Fruit fly (Drosophila melanogaster) whole organism, embryonic: ENCODE measurements around the gene AP-1mu.
A peak's percentile ranks its signal among the peaks of the same experiment; 100 is the strongest.

Experiments used
- Ada2b ChIP-seq: fragments of 200-800 bp; sonication (Bioruptor generic); IDR thresholded peaks from 2 replicates; pipeline ENCODE4 v1.3.6; 2022; ENCODE audit warnings: missing biosample characterization, missing genetic modification characterization
- Blimp-1 ChIP-seq: fragments of 200-800 bp; sonication (Bioruptor generic); optimal IDR thresholded peaks from 3 replicates; lab custom pipeline; 2018; ENCODE audit warnings: missing biosample characterization, missing genetic modification characterization, mild to moderate bottlenecking, moderate library complexity, missing genetic modification reagents
- BtbVII ChIP-seq: fragments of 200-800 bp; sonication (Bioruptor generic); optimal IDR thresholded peaks from 3 replicates; lab custom pipeline; 2017; ENCODE audit warnings: missing biosample characterization, mild to moderate bottlenecking, missing genetic modification characterization
- CG10979 ChIP-seq: fragments of 200-800 bp; sonication (Bioruptor generic); optimal IDR thresholded peaks from 2 replicates; lab custom pipeline; 2018; ENCODE audit warnings: missing biosample characterization, mild to moderate bottlenecking, missing genetic modification characterization, moderate library complexity
- CG11456 ChIP-seq: fragments of 200-800 bp; sonication (Bioruptor generic); IDR thresholded peaks from 3 replicates; pipeline ENCODE4 v1.3.6; 2022; ENCODE audit warnings: missing biosample characterization, missing genetic modification characterization
- CG14050 ChIP-seq: fragments of 200-800 bp; sonication (Bioruptor generic); IDR thresholded peaks from 3 replicates; pipeline ENCODE4 v1.3.6; 2022; ENCODE audit warnings: missing biosample characterization, missing genetic modification characterization
- CG14441 ChIP-seq: fragments of 200-800 bp; sonication (Bioruptor generic); IDR thresholded peaks from 2 replicates; pipeline ENCODE4 v1.3.6; 2022; ENCODE audit warnings: missing biosample characterization, missing genetic modification characterization
- CG15479 ChIP-seq: fragments of 200-800 bp; sonication (Bioruptor generic); optimal IDR thresholded peaks from 3 replicates; lab custom pipeline; 2019; ENCODE audit warnings: missing biosample characterization, mild to moderate bottlenecking, missing genetic modification characterization, moderate library complexity
- CG1603 ChIP-seq: fragments of 200-800 bp; sonication (Bioruptor generic); optimal IDR thresholded peaks from 2 replicates; lab custom pipeline; 2019; ENCODE audit warnings: missing biosample characterization, mild to moderate bottlenecking, missing genetic modification characterization, moderate library complexity
- CG17359 ChIP-seq: fragments of 200-800 bp; sonication (Bioruptor generic); optimal IDR thresholded peaks from 3 replicates; lab custom pipeline; 2018; ENCODE audit warnings: missing biosample characterization, mild to moderate bottlenecking, missing genetic modification characterization, moderate library complexity
- CG18599 ChIP-seq: fragments of 200-800 bp; sonication (Bioruptor generic); optimal IDR thresholded peaks from 3 replicates; lab custom pipeline; 2017; ENCODE audit warnings: missing biosample characterization, missing genetic modification characterization, mild to moderate bottlenecking, moderate library complexity, missing genetic modification reagents
- CG2120 ChIP-seq: fragments of 200-800 bp; sonication (Bioruptor generic); optimal IDR thresholded peaks from 3 replicates; lab custom pipeline; 2016; ENCODE audit warnings: missing biosample characterization, missing genetic modification characterization
- CG2678 ChIP-seq: fragments of 200-800 bp; sonication (Bioruptor generic); optimal IDR thresholded peaks from 3 replicates; lab custom pipeline; 2019; ENCODE audit warnings: missing biosample characterization, mild to moderate bottlenecking, missing genetic modification characterization, moderate library complexity
- CG31441 ChIP-seq: fragments of 200-800 bp; sonication (Bioruptor generic); IDR thresholded peaks from 2 replicates; pipeline ENCODE4 v1.3.6; 2022; ENCODE audit warnings: missing biosample characterization, missing genetic modification characterization
- CG34224 ChIP-seq: fragments of 200-800 bp; sonication (Bioruptor generic); IDR thresholded peaks from 3 replicates; pipeline ENCODE4 v1.3.6; 2022; ENCODE audit warnings: missing biosample characterization, missing genetic modification characterization; ENCODE audit not compliant: partially characterized antibody
- CG34422 ChIP-seq: fragments of 200-800 bp; sonication (Bioruptor generic); IDR thresholded peaks from 3 replicates; pipeline ENCODE4 v1.3.6; 2022; ENCODE audit warnings: missing biosample characterization, missing genetic modification characterization
- CG6175 ChIP-seq: fragments of 200-800 bp; sonication (Bioruptor generic); IDR thresholded peaks from 3 replicates; pipeline ENCODE4 v1.3.6; 2022; ENCODE audit warnings: missing biosample characterization, missing genetic modification characterization
- CG6689 ChIP-seq: fragments of 200-800 bp; sonication (Bioruptor generic); IDR thresholded peaks from 2 replicates; pipeline ENCODE4 v1.3.6; 2022; ENCODE audit warnings: missing biosample characterization, missing genetic modification characterization
- CG8765 ChIP-seq: fragments of 200-800 bp; sonication (Bioruptor generic); IDR thresholded peaks from 2 replicates; pipeline ENCODE4 v1.3.6; 2022; ENCODE audit warnings: missing biosample characterization, missing genetic modification characterization
- CG9727 ChIP-seq: fragments of 200-800 bp; sonication (Bioruptor generic); optimal IDR thresholded peaks from 3 replicates; lab custom pipeline; 2017; ENCODE audit warnings: missing biosample characterization, mild to moderate bottlenecking, missing genetic modification characterization
- Dbx ChIP-seq: fragments of 200-800 bp; sonication (Bioruptor generic); IDR thresholded peaks from 3 replicates; pipeline ENCODE4 v1.3.6; 2022; ENCODE audit warnings: missing biosample characterization, missing genetic modification characterization
- Dfd ChIP-seq, 2 experiments: fragments of >200 bp; optimal IDR thresholded peaks; 2 replicates each; lab custom pipeline; 2017; ENCODE audit warnings: missing biosample characterization in 2 of 2, missing genetic modification characterization in 2 of 2
- Dref ChIP-seq: fragments of 200-800 bp; sonication (Bioruptor generic); IDR thresholded peaks from 2 replicates; pipeline ENCODE4 v1.3.6; 2022; ENCODE audit warnings: missing biosample characterization, missing genetic modification characterization
- H15 ChIP-seq: fragments of 200-800 bp; sonication (Bioruptor generic); IDR thresholded peaks from 3 replicates; pipeline ENCODE4 v1.3.6; 2022; ENCODE audit warnings: missing biosample characterization, missing genetic modification characterization
- Mrtf ChIP-seq: fragments of 200-800 bp; sonication (Bioruptor generic); IDR thresholded peaks from 3 replicates; pipeline ENCODE4 v1.3.6; 2022; ENCODE audit warnings: missing biosample characterization, missing genetic modification characterization
- Sry-δ ChIP-seq: fragments of 200-800 bp; sonication (Bioruptor generic); optimal IDR thresholded peaks from 2 replicates; lab custom pipeline; 2016; ENCODE audit warnings: missing biosample characterization, missing genetic modification characterization
- ab ChIP-seq: fragments of 200-800 bp; sonication (Bioruptor generic); optimal IDR thresholded peaks from 2 replicates; lab custom pipeline; 2016; ENCODE audit warnings: missing biosample characterization, missing genetic modification characterization
- bowl ChIP-seq: fragments of 200-800 bp; sonication (Bioruptor generic); IDR thresholded peaks from 2 replicates; pipeline ENCODE4 v1.3.6; 2022; ENCODE audit warnings: missing biosample characterization, missing genetic modification characterization
- cas ChIP-seq: fragments of 200-800 bp; sonication (Bioruptor generic); IDR thresholded peaks from 2 replicates; pipeline ENCODE4 v1.3.6; 2022; ENCODE audit warnings: missing biosample characterization, missing genetic modification characterization
- da ChIP-seq: fragments of 200-800 bp; sonication (Bioruptor generic); optimal IDR thresholded peaks from 2 replicates; lab custom pipeline; 2016; ENCODE audit warnings: missing biosample characterization, missing genetic modification characterization
- eve ChIP-seq, 2 experiments: fragments of >200 bp; optimal IDR thresholded peaks; 2 replicates each; lab custom pipeline; 2017; ENCODE audit warnings: missing biosample characterization in 2 of 2, missing genetic modification characterization in 2 of 2
- gem ChIP-seq: fragments of 200-800 bp; sonication (Bioruptor generic); optimal IDR thresholded peaks from 2 replicates; lab custom pipeline; 2019; ENCODE audit warnings: missing biosample characterization, mild to moderate bottlenecking, missing genetic modification characterization, moderate library complexity
- gsb ChIP-seq: fragments of 200-800 bp; sonication (Bioruptor generic); IDR thresholded peaks from 2 replicates; pipeline ENCODE4 v1.3.6; 2022; ENCODE audit warnings: missing biosample characterization, missing genetic modification characterization
- hbn ChIP-seq: fragments of 200-800 bp; sonication (Bioruptor generic); IDR thresholded peaks from 2 replicates; pipeline ENCODE4 v1.3.6; 2022; ENCODE audit warnings: missing biosample characterization, missing genetic modification characterization; ENCODE audit not compliant: partially characterized antibody
- her ChIP-seq: fragments of 200-800 bp; sonication (Bioruptor generic); optimal IDR thresholded peaks from 2 replicates; lab custom pipeline; 2016; ENCODE audit warnings: missing biosample characterization, missing genetic modification characterization
- jumu ChIP-seq: fragments of 200-800 bp; sonication (Bioruptor generic); optimal IDR thresholded peaks from 3 replicates; lab custom pipeline; 2016; ENCODE audit warnings: missing biosample characterization, missing genetic modification characterization
- kah ChIP-seq: fragments of 200-800 bp; sonication (Bioruptor generic); optimal IDR thresholded peaks from 2 replicates; lab custom pipeline; 2018; ENCODE audit warnings: missing biosample characterization, mild to moderate bottlenecking, missing genetic modification characterization
- knrl ChIP-seq: fragments of 200-800 bp; sonication (Bioruptor generic); IDR thresholded peaks from 3 replicates; pipeline ENCODE4 v1.3.6; 2022; ENCODE audit warnings: missing biosample characterization, missing genetic modification characterization; ENCODE audit not compliant: partially characterized antibody
- lmd ChIP-seq: fragments of 200-800 bp; sonication (Bioruptor generic); IDR thresholded peaks from 2 replicates; pipeline ENCODE4 v1.3.6; 2022; ENCODE audit warnings: missing biosample characterization, missing genetic modification characterization
- mam ChIP-seq: fragments of 200-800 bp; sonication (Bioruptor generic); optimal IDR thresholded peaks from 3 replicates; lab custom pipeline; 2016; ENCODE audit warnings: missing biosample characterization, missing genetic modification characterization
- org-1 ChIP-seq: fragments of 200-800 bp; sonication (Bioruptor generic); optimal IDR thresholded peaks from 2 replicates; lab custom pipeline; 2017; ENCODE audit warnings: missing biosample characterization, missing genetic modification characterization
- pita ChIP-seq: fragments of 200-800 bp; sonication (Bioruptor generic); optimal IDR thresholded peaks from 2 replicates; lab custom pipeline; 2017; ENCODE audit warnings: missing biosample characterization, mild to moderate bottlenecking, missing genetic modification characterization
- pum ChIP-seq: fragments of 200-800 bp; sonication (Bioruptor generic); optimal IDR thresholded peaks from 2 replicates; lab custom pipeline; 2016; ENCODE audit warnings: missing biosample characterization, missing genetic modification characterization
- rib ChIP-seq: fragments of 200-800 bp; sonication (Bioruptor generic); IDR thresholded peaks from 2 replicates; pipeline ENCODE4 v1.3.6; 2022; ENCODE audit warnings: missing biosample characterization, missing genetic modification characterization
- scrt ChIP-seq: fragments of 200-800 bp; sonication (Bioruptor generic); optimal IDR thresholded peaks from 2 replicates; lab custom pipeline; 2018; ENCODE audit warnings: missing biosample characterization, mild to moderate bottlenecking, missing genetic modification characterization, moderate library complexity
- shn ChIP-seq: fragments of 200-800 bp; sonication (Bioruptor generic); optimal IDR thresholded peaks from 3 replicates; lab custom pipeline; 2016; ENCODE audit warnings: missing biosample characterization, missing genetic modification characterization
- unc-4 ChIP-seq: fragments of 200-800 bp; sonication (Bioruptor generic); IDR thresholded peaks from 2 replicates; pipeline ENCODE4 v1.3.6; 2022; ENCODE audit warnings: missing biosample characterization, missing genetic modification characterization; ENCODE audit not compliant: partially characterized antibody
- unpg ChIP-seq: fragments of 200-800 bp; sonication (Bioruptor generic); optimal IDR thresholded peaks from 3 replicates; lab custom pipeline; 2018; ENCODE audit warnings: missing biosample characterization, mild to moderate bottlenecking, missing genetic modification characterization, moderate library complexity
- vnd ChIP-seq: fragments of 200-800 bp; sonication (Bioruptor generic); IDR thresholded peaks from 3 replicates; pipeline ENCODE4 v1.3.6; 2022; ENCODE audit warnings: missing biosample characterization, missing genetic modification characterization; ENCODE audit not compliant: partially characterized antibody
- yki ChIP-seq: fragments of >200 bp; optimal IDR thresholded peaks from 3 replicates; lab custom pipeline; 2018

The AP-1mu gene

DNA sequence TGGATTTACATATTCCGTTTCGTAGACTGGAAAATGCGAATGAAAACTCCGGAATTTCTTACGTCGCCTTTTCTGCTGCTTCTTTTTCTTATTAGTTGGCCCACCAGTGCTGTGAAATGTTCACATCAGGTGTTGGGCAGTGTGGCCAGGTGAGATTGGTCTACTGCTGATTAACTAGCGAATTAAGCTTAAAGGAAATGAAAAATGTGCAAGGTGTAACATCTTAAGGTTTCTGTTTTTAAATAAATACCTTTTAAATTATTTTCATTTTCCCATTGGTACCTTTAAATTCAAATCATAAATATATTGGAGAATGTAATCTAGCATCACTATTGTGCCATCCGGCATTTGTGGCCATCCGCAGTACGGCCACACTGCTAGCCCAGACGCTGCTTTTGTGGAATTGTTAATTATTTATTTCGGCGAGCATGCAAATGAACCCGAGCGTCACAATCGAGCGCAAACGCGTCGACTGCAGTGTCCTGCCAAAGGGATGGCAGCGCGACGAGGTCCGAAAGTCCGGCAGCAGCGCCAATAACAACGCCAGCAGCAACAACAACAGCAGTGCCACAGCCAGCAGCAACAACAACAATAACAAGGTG lies at the start of gene AP-1mu, which contains the start of gene MBD-like (continued):
- TF ChIP-seq Dfd (GFP tag; optimal IDR thresholded peaks at IDR 0.05; lab: Kevin White, UChicago) (no peak), knrl (peak; percentile 42; the same call in 1 of the 3 replicates), CG11456 (GFP tag; lab: Robert Waterston, UW) (peak; percentile 66; the same call in 2 of the 3 replicates), scrt (GFP tag; lab: Kevin White, UChicago) (no peak), BtbVII (peak; percentile 40), gsb (GFP tag; lab: Robert Waterston, UW) (no peak), pum (GFP tag; lab: Kevin White, UChicago) (peak; percentile 57), CG15479 (GFP tag; lab: Kevin White, UChicago) (peak; percentile 19), shn (GFP tag; lab: Kevin White, UChicago) (peak; percentile 47), cas (GFP tag; lab: Robert Waterston, UW) (peak; percentile 29; the same call in 1 of the 2 replicates), Dbx (GFP tag; lab: Robert Waterston, UW) (peak; percentile 12; the same call in 1 of the 3 replicates), yki (no peak), CG2678 (peak; percentile 64), jumu (peak; percentile 69), Blimp-1 (GFP tag; lab: Kevin White, UChicago) (peak; percentile 0), unpg (GFP tag; lab: Kevin White, UChicago) (peak; percentile 66), CG34224 (GFP tag; lab: Robert Waterston, UW) (peak; percentile 34; the same call in 1 of the 3 replicates), CG1603 (peak; percentile 59), rib (peak; percentile 45; the same call in 1 of the 2 replicates), Mrtf (GFP tag; lab: Robert Waterston, UW) (peak; percentile 14; the same call in 1 of the 3 replicates), kah (GFP tag; lab: Kevin White, UChicago) (no peak), vnd (GFP tag; lab: Robert Waterston, UW) (no peak), CG18599 (GFP tag; lab: Kevin White, UChicago) (no peak), her (GFP tag; lab: Kevin White, UChicago) (peak; percentile 9), CG14441 (GFP tag; lab: Robert Waterston, UW) (peak; percentile 50), H15 (GFP tag; lab: Robert Waterston, UW) (0 out of 3 replicates have a peak, but pooled peaks have one; percentile 18), hbn (GFP tag; lab: Robert Waterston, UW) (peak; percentile 49), ab (GFP tag; lab: Kevin White, UChicago) (no peak), org-1 (GFP tag; lab: Kevin White, UChicago) (no peak), CG6689 (GFP tag; lab: Robert Waterston, UW) (peak; percentile 68), pita (no peak), da (GFP tag; lab: Kevin White, UChicago) (peak; percentile 16), CG31441 (peak; percentile 69), unc-4 (GFP tag; lab: Robert Waterston, UW) (no peak), eve (GFP tag; optimal IDR thresholded peaks at IDR 0.05; lab: Kevin White, UChicago) (no peak), Ada2b (0 out of 2 replicates have a peak, but pooled peaks have one; percentile 18), CG8765 (GFP tag; lab: Robert Waterston, UW) (peak; percentile 43; the same call in 1 of the 2 replicates), bowl (GFP tag; lab: Robert Waterston, UW) (no peak), CG6175 (GFP tag; lab: Robert Waterston, UW) (no peak), CG10979 (tag; lab: Kevin White, UChicago) (peak; percentile 45), lmd (GFP tag; lab: Robert Waterston, UW) (peak; percentile 60; the same call in 1 of the 2 replicates), CG9727 (GFP tag; lab: Kevin White, UChicago) (peak; percentile 72), CG17359 (tag; lab: Kevin White, UChicago) (peak; percentile 36), Sry-δ (GFP tag; lab: Kevin White, UChicago) (peak; percentile 65), mam (peak; percentile 70), CG2120 (GFP tag; lab: Kevin White, UChicago) (peak; percentile 86), Dref (GFP tag; lab: Robert Waterston, UW) (0 out of 2 replicates have a peak, but pooled peaks have one; percentile 37), CG34422 (GFP tag; lab: Robert Waterston, UW) (peak; percentile 59; the same call in 1 of the 3 replicates), gem (no peak), CG14050 (no peak)
